Fruit fly (Drosophila melanogaster): ENCODE measurements around the gene Graf.
A peak's percentile ranks its signal among the peaks of the same experiment; 100 is the strongest.

Gene Graf

DNA sequence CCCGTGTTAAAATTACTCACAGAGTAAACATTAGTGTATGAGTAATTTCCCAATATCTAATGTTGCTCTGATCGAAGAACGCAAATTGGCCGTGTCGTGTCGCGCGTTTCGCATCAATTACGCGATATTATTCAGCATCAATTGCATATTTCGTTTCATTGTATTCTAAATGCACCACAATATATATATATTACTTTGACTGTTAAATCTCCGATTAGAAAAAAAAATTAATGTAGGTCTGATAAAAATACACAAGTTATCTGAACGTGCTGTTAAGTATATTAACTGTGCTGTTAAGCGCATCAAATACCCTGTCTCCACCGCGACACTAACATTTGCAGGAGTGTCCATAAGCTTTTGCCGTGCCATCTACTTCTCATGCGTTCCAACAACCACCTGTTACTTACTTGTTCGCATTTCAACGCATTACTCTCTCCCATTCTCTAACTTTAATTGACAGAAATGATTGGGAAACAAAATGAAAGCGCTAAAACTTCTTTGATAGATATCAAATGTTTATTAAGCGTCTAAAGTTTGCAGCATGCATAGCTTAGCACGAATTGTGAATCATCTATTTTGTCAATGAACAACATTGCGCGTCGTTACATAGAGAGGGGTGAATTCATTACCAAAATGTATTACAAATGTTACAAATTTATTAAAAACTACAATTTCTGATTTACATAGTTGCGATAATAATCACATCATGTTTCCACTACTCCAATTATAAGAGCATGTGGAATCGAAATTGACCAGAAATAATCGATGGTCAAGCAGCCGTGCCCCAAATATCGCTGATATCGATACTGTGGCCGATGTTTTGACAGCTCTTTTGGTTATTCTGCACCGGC lies at the start of gene Graf, which contains the start of gene mRpL3 (continued):
- TF ChIP-seq z (GFP tag; IDR thresholded peaks at IDR 0.05): no peak
- no peak for TF ChIP-seq fd96Cb (tag; optimal IDR thresholded peaks at IDR 0.05)
- TF ChIP-seq Tbp (GFP tag; optimal IDR thresholded peaks at IDR 0.05): no peak
- no peak for TF ChIP-seq CG8281 (tag; optimal IDR thresholded peaks at IDR 0.05)
- no peak for TF ChIP-seq CG12155 (GFP tag; optimal IDR thresholded peaks at IDR 0.05)
- TF ChIP-seq Stat92E (GFP tag; optimal IDR thresholded peaks at IDR 0.05): no peak
- TF ChIP-seq CTCF (GFP tag; optimal IDR thresholded peaks at IDR 0.05): no peak
- TF ChIP-seq CG8290 (GFP tag; optimal IDR thresholded peaks at IDR 0.05): no peak
- no peak for TF ChIP-seq CG8290 (tag; optimal IDR thresholded peaks at IDR 0.05)
- TF ChIP-seq CG1602 (GFP tag; optimal IDR thresholded peaks at IDR 0.05): no peak
- TF ChIP-seq Ets65A (GFP tag): no peak
- TF ChIP-seq chinmo (GFP tag; IDR thresholded peaks at IDR 0.05; ENCODE audit: partially characterized antibody): peak; percentile 94
- no peak for TF ChIP-seq CG3847 (GFP tag; IDR thresholded peaks at IDR 0.05)
- TF ChIP-seq Aef1 (GFP tag; IDR thresholded peaks at IDR 0.05): no peak
- no peak for TF ChIP-seq CG4820 (GFP tag; optimal IDR thresholded peaks at IDR 0.05)
- no peak for TF ChIP-seq usp (GFP tag; optimal IDR thresholded peaks at IDR 0.05)
- TF ChIP-seq ranshi (GFP tag; IDR thresholded peaks at IDR 0.05): no peak
- TF ChIP-seq knrl (GFP tag; IDR thresholded peaks at IDR 0.05; ENCODE audit: partially characterized antibody): peak; percentile 89
- TF ChIP-seq ken (GFP tag; IDR thresholded peaks at IDR 0.05): no peak
- no peak for TF ChIP-seq H2.0 (GFP tag; IDR thresholded peaks at IDR 0.05)
- no peak for TF ChIP-seq D19A (tag; optimal IDR thresholded peaks at IDR 0.05)
- TF ChIP-seq CG9437 (GFP tag; optimal IDR thresholded peaks at IDR 0.05): no peak
- TF ChIP-seq CG10209 (GFP tag; optimal IDR thresholded peaks at IDR 0.05): no peak
- no peak for TF ChIP-seq dati (GFP tag; IDR thresholded peaks at IDR 0.05)
- TF ChIP-seq unpg (GFP tag; optimal IDR thresholded peaks at IDR 0.05): no peak
- TF ChIP-seq slou (GFP tag; optimal IDR thresholded peaks at IDR 0.05): no peak
- TF ChIP-seq bcd (GFP tag; optimal IDR thresholded peaks at IDR 0.05): no peak
- no peak for TF ChIP-seq Camta (GFP tag; optimal IDR thresholded peaks at IDR 0.05)
- no peak for TF ChIP-seq mam (GFP tag; optimal IDR thresholded peaks at IDR 0.05)
- no peak for TF ChIP-seq Oli (tag; optimal IDR thresholded peaks at IDR 0.05)
- TF ChIP-seq vfl (GFP tag; optimal IDR thresholded peaks at IDR 0.05): no peak
- TF ChIP-seq Dfd (GFP tag; optimal IDR thresholded peaks at IDR 0.05): no peak
- TF ChIP-seq bowl (GFP tag; IDR thresholded peaks at IDR 0.05): no peak
- TF ChIP-seq fd102C (GFP tag; optimal IDR thresholded peaks at IDR 0.05): no peak
- no peak for TF ChIP-seq ERR (GFP tag; optimal IDR thresholded peaks at IDR 0.05)
- TF ChIP-seq zen2 (GFP tag; IDR thresholded peaks at IDR 0.05; ENCODE audit: partially characterized antibody): peak; percentile 88
- TF ChIP-seq Bgb (GFP tag; IDR thresholded peaks at IDR 0.05; ENCODE audit: partially characterized antibody): peak; percentile 93
- TF ChIP-seq CG30403 (GFP tag; optimal IDR thresholded peaks at IDR 0.05): no peak
- no peak for TF ChIP-seq CG11398 (GFP tag; optimal IDR thresholded peaks at IDR 0.05)
- TF ChIP-seq MTF-1 (GFP tag; optimal IDR thresholded peaks at IDR 0.05; ENCODE audit: borderline replicate concordance): no peak
- TF ChIP-seq CG13296 (GFP tag; optimal IDR thresholded peaks at IDR 0.05): no peak
- TF ChIP-seq luna (GFP tag; optimal IDR thresholded peaks at IDR 0.05): no peak
- TF ChIP-seq tup (GFP tag; optimal IDR thresholded peaks at IDR 0.05): no peak
- TF ChIP-seq so (GFP tag; IDR thresholded peaks at IDR 0.05): no peak
- no peak for TF ChIP-seq CG8478 (optimal IDR thresholded peaks at IDR 0.05)
- no peak for TF ChIP-seq Mes4 (GFP tag; optimal IDR thresholded peaks at IDR 0.05)
- no peak for TF ChIP-seq CG12391 (tag; optimal IDR thresholded peaks at IDR 0.05)
- TF ChIP-seq pnt (GFP tag; optimal IDR thresholded peaks at IDR 0.05): no peak
- no peak for TF ChIP-seq twi (tag; optimal IDR thresholded peaks at IDR 0.05)
- TF ChIP-seq schlank (tag; optimal IDR thresholded peaks at IDR 0.05): no peak
- no peak for TF ChIP-seq gem (tag; optimal IDR thresholded peaks at IDR 0.05)
- TF ChIP-seq BtbVII (GFP tag; optimal IDR thresholded peaks at IDR 0.05): no peak
